Worm (Caenorhabditis elegans): ENCODE measurements around the gene baf-1.
A peak's percentile ranks its signal among the peaks of the same experiment; 100 is the strongest.

The baf-1 gene

DNA sequence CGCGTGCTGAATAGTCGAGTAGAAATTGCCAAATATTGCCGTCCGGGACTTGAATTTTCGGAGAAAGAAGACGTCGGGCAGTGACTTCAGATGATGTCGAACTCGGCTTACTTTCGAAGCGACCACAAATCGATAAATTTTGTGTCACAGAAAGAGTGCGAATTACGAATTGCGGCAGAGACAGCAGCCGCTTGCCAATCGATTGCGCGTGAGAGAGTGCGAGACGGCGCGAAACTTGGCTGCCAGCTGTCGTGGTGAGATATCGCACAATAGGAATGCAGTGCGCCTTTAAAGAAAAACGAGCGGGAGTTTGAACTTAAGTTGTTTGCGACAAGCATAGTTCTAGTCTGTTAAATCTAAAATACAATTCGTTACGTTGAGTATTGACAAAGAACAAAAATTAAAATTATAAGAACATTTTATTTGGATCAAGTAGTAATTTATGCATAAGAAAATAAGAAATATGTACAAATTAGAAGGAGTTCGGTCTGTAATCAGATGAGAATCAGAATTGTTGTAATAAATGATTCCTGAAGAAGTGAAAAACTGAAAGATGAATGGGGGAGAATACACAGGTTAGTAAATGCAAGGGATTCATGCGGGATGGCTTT, 23.7 kb upstream of the baf-1 start, which contains the start of gene pir-2 (continued):
- peak; percentile 85 for TF ChIP-seq nhr-85 (tag)
- peak; percentile 25 for TF ChIP-seq nhr-11 (tag; optimal IDR thresholded peaks at IDR 0.05)
- TF ChIP-seq zag-1 (tag; optimal IDR thresholded peaks at IDR 0.05), result no peak
- peak; percentile 89 for TF ChIP-seq snu-23 (GFP tag; optimal IDR thresholded peaks at IDR 0.05)
- peak; percentile 58 for TF ChIP-seq grh-1 (GFP tag; IDR thresholded peaks at IDR 0.05)
- peak; percentile 79 for TF ChIP-seq xbp-1 (tag; optimal IDR thresholded peaks at IDR 0.05)
- peak; percentile 82 for TF ChIP-seq nhr-20 (tag; optimal IDR thresholded peaks at IDR 0.05)
- TF ChIP-seq nhr-237 (tag; optimal IDR thresholded peaks at IDR 0.05), result peak; percentile 41
- TF ChIP-seq F16B12.6 (tag; optimal IDR thresholded peaks at IDR 0.05), result peak; percentile 68
- TF ChIP-seq tlp-1 (tag; optimal IDR thresholded peaks at IDR 0.05), result no peak
- TF ChIP-seq hlh-17 (GFP tag; optimal IDR thresholded peaks at IDR 0.05; ENCODE audit: borderline replicate concordance), result no peak
- peak; percentile 85 for TF ChIP-seq nhr-19 (GFP tag; conservative IDR thresholded peaks at IDR 0.05)
- TF ChIP-seq sup-37 (GFP tag; optimal IDR thresholded peaks at IDR 0.05), result peak; percentile 21
- peak; percentile 97 for TF ChIP-seq lin-35 (GFP tag; optimal IDR thresholded peaks at IDR 0.05)
- TF ChIP-seq tbx-2 (tag; optimal IDR thresholded peaks at IDR 0.05), result peak; percentile 88
- TF ChIP-seq dsc-1 (tag; optimal IDR thresholded peaks at IDR 0.05), result peak; percentile 57
- TF ChIP-seq skn-1 (tag; optimal IDR thresholded peaks at IDR 0.05), result peak; percentile 92
- TF ChIP-seq lin-15B (tag; optimal IDR thresholded peaks at IDR 0.05), result peak; percentile 76
- peak; percentile 33 for TF ChIP-seq C04F5.9 (tag; optimal IDR thresholded peaks at IDR 0.05)
- TF ChIP-seq mep-1 (tag; optimal IDR thresholded peaks at IDR 0.05), result peak; percentile 89
- TF ChIP-seq snpc-4 (tag; optimal IDR thresholded peaks at IDR 0.05), result peak; percentile 76
- TF ChIP-seq mef-2 (tag; optimal IDR thresholded peaks at IDR 0.05), result peak; percentile 30
- peak; percentile 85 for TF ChIP-seq ztf-4 (tag; optimal IDR thresholded peaks at IDR 0.05)
- TF ChIP-seq rnt-1 (tag; optimal IDR thresholded peaks at IDR 0.05), result peak; percentile 91
- peak in 1 of 2 experiments; percentile 57 for TF ChIP-seq ztf-11 (tag; optimal IDR thresholded peaks at IDR 0.05)
- TF ChIP-seq nhr-77 (tag; optimal IDR thresholded peaks at IDR 0.05), result peak; percentile 75
- TF ChIP-seq nhr-28 (tag; optimal IDR thresholded peaks at IDR 0.05), result no peak
- no peak for TF ChIP-seq ama-1 (optimal IDR thresholded peaks at IDR 0.05)
- TF ChIP-seq nhr-47 (tag; optimal IDR thresholded peaks at IDR 0.05), result peak; percentile 88
- TF ChIP-seq irx-1 (tag; optimal IDR thresholded peaks at IDR 0.05), result peak; percentile 56
- TF ChIP-seq hpl-2 (GFP tag; optimal IDR thresholded peaks at IDR 0.05), result no peak
- no peak for TF ChIP-seq fkh-4 (tag; optimal IDR thresholded peaks at IDR 0.05; ENCODE audit: borderline replicate concordance)
- peak; percentile 77 for TF ChIP-seq lin-13 (GFP tag; optimal IDR thresholded peaks at IDR 0.05)
- TF ChIP-seq unc-62 (GFP tag; optimal IDR thresholded peaks at IDR 0.05), result no peak
- TF ChIP-seq ceh-8 (GFP tag; optimal IDR thresholded peaks at IDR 0.05), result peak; percentile 19
- peak; percentile 65 for TF ChIP-seq fkh-10 (GFP tag; optimal IDR thresholded peaks at IDR 0.05)
- peak; percentile 67 for TF ChIP-seq egl-13 (tag; optimal IDR thresholded peaks at IDR 0.05)
- peak; percentile 50 for TF ChIP-seq blmp-1 (tag; optimal IDR thresholded peaks at IDR 0.05)
- TF ChIP-seq Y116A8C.19 (tag; optimal IDR thresholded peaks at IDR 0.05; ENCODE audit: borderline replicate concordance), result no peak
- peak; percentile 50 for TF ChIP-seq lir-3 (tag; optimal IDR thresholded peaks at IDR 0.05; ENCODE audit: poor library complexity)
- peak; percentile 91 for TF ChIP-seq nhr-71 (tag; optimal IDR thresholded peaks at IDR 0.05)
- TF ChIP-seq unc-98 (GFP tag; IDR thresholded peaks at IDR 0.05), result no peak; the same call in 1 of the 2 replicates
- TF ChIP-seq isw-1 (GFP tag; IDR thresholded peaks at IDR 0.05), result peak; percentile 86
- peak; percentile 85 for TF ChIP-seq unc-86 (tag; optimal IDR thresholded peaks at IDR 0.05)
- TF ChIP-seq nhr-90 (tag; optimal IDR thresholded peaks at IDR 0.05; ENCODE audit: poor library complexity), result peak; percentile 70
- TF ChIP-seq elt-2 (tag; optimal IDR thresholded peaks at IDR 0.05), result peak; percentile 11
- TF ChIP-seq fkh-8 (tag; optimal IDR thresholded peaks at IDR 0.05), result peak; percentile 80
- peak; percentile 93 to 94 (median 94) for TF ChIP-seq dpl-1 (GFP tag; optimal IDR thresholded peaks at IDR 0.05)
- no peak for TF ChIP-seq sptf-1 (tag; optimal IDR thresholded peaks at IDR 0.05)
- peak; percentile 47 for TF ChIP-seq aha-1 (tag; optimal IDR thresholded peaks at IDR 0.05)
- TF ChIP-seq nhr-84 (tag; optimal IDR thresholded peaks at IDR 0.05), result no peak
- no peak for TF ChIP-seq egl-27 (tag; optimal IDR thresholded peaks at IDR 0.05)
- peak; percentile 64; the same call in 1 of the 2 replicates for TF ChIP-seq ceh-88 (GFP tag; IDR thresholded peaks at IDR 0.05)

Data from whole organism, L1 larva.